Worm (Caenorhabditis elegans) whole organism, L4 larva: ENCODE data around the gene cyn-12.

Experiments
- F10B5.3 ChIP-seq: sonication (generic microtip); optimal IDR thresholded peaks from 2 replicates; lab custom pipeline; 2016; ENCODE audit warnings: mild to moderate bottlenecking, missing genetic modification characterization, missing compliant biosample characterization
- F26F4.8 ChIP-seq: fragments of 200-800 bp; sonication (Bioruptor generic); conservative IDR thresholded peaks from 2 replicates; pipeline ENCODE4 v1.3.6; 2022; ENCODE audit warnings: missing genetic modification characterization, missing compliant biosample characterization
- F37D6.2 ChIP-seq: sonication (generic microtip); optimal IDR thresholded peaks from 2 replicates; lab custom pipeline; 2016; ENCODE audit warnings: mild to moderate bottlenecking, missing genetic modification characterization, missing compliant biosample characterization
- R02D3.7 ChIP-seq: fragments of 150-350 bp; sonication (generic microtip); optimal IDR thresholded peaks from 3 replicates; lab custom pipeline; 2014; ENCODE audit warnings: missing biosample characterization, missing genetic modification characterization
- Y75B8A.6 ChIP-seq: fragments of 200-800 bp; sonication (Bioruptor generic); IDR thresholded peaks from 2 replicates; pipeline ENCODE4 v1.3.6; 2022; ENCODE audit warnings: missing genetic modification reagents, missing genetic modification characterization, missing compliant biosample characterization
- aha-1 ChIP-seq: fragments of 150-350 bp; peaks from one replicate; lab custom pipeline; 2014; ENCODE audit warnings: missing biosample characterization, missing genetic modification characterization
- ceh-44 ChIP-seq: fragments of 200-800 bp; sonication (Bioruptor generic); IDR thresholded peaks from 2 replicates; pipeline ENCODE4 v1.3.6; 2022; ENCODE audit warnings: missing genetic modification reagents, missing genetic modification characterization, missing compliant biosample characterization
- ceh-62 ChIP-seq: sonication (generic microtip); optimal IDR thresholded peaks from 2 replicates; lab custom pipeline; 2017; ENCODE audit warnings: missing biosample characterization, missing genetic modification characterization
- ceh-82 ChIP-seq: sonication (generic microtip); optimal IDR thresholded peaks from 2 replicates; lab custom pipeline; 2017; ENCODE audit warnings: missing biosample characterization, missing genetic modification characterization
- cey-2 ChIP-seq: sonication (generic microtip); optimal IDR thresholded peaks from 3 replicates; lab custom pipeline; 2017; ENCODE audit warnings: missing genetic modification characterization, mild to moderate bottlenecking, missing compliant biosample characterization, antibody characterized with exemption, borderline replicate concordance; ENCODE audit not compliant: insufficient read depth
- daf-12 ChIP-seq: fragments of 150-350 bp; optimal IDR thresholded peaks from 2 replicates; lab custom pipeline; 2014; ENCODE audit warnings: missing biosample characterization, missing genetic modification reagents, missing genetic modification characterization
- daf-16 ChIP-seq, 3 experiments: sonication (generic microtip); optimal IDR thresholded peaks; 2 replicates each; lab custom pipeline; 2016 to 2017; ENCODE audit warnings: missing genetic modification characterization in 3 of 3, missing genetic modification reagents in 3 of 3, mild to moderate bottlenecking in 2 of 3, missing compliant biosample characterization in 2 of 3, missing biosample characterization in 1 of 3, moderate library complexity in 1 of 3
- daf-8 ChIP-seq: fragments of 200-800 bp; sonication (Bioruptor generic); IDR thresholded peaks from 2 replicates; pipeline ENCODE4 v1.3.6; 2022; ENCODE audit warnings: missing genetic modification characterization, missing compliant biosample characterization
- dmd-6 ChIP-seq: fragments of 200-800 bp; sonication (Bioruptor generic); IDR thresholded peaks from 2 replicates; pipeline ENCODE4 v1.3.6; 2022; ENCODE audit warnings: missing genetic modification reagents, missing genetic modification characterization, missing compliant biosample characterization
- dve-1 ChIP-seq: sonication (generic microtip); optimal IDR thresholded peaks from 2 replicates; lab custom pipeline; 2017; ENCODE audit warnings: antibody characterized with exemption, mild to moderate bottlenecking, missing genetic modification characterization, missing compliant biosample characterization; ENCODE audit not compliant: insufficient read depth
- gei-8 ChIP-seq: fragments of 200-800 bp; sonication (Bioruptor generic); optimal IDR thresholded peaks from 2 replicates; lab custom pipeline; 2018; ENCODE audit warnings: mild to moderate bottlenecking, missing genetic modification characterization, missing compliant biosample characterization
- hlh-11 ChIP-seq: fragments of 200-800 bp; sonication (Bioruptor generic); optimal IDR thresholded peaks from 2 replicates; lab custom pipeline; 2018; ENCODE audit warnings: mild to moderate bottlenecking, missing genetic modification characterization, missing compliant biosample characterization
- lin-13 ChIP-seq: fragments of 150-350 bp; optimal IDR thresholded peaks from 2 replicates; lab custom pipeline; 2014; ENCODE audit warnings: missing biosample characterization, missing genetic modification reagents, missing genetic modification characterization
- lin-39 ChIP-seq: fragments of 150-350 bp; optimal IDR thresholded peaks from 2 replicates; lab custom pipeline; 2014; ENCODE audit warnings: missing biosample characterization, missing genetic modification reagents, missing genetic modification characterization
- lsy-2 ChIP-seq, 2 experiments: fragments of 150-350 bp in 1 of 2; sonication (generic microtip) in 1 of 2; optimal IDR thresholded peaks; 2 replicates each; lab custom pipeline; 2014 to 2017; ENCODE audit warnings: missing biosample characterization in 2 of 2, missing genetic modification characterization in 2 of 2
- madf-9 ChIP-seq: fragments of 200-800 bp; sonication (Bioruptor generic); conservative IDR thresholded peaks from 2 replicates; pipeline ENCODE4 v1.3.6; 2022; ENCODE audit warnings: missing genetic modification reagents, missing genetic modification characterization, missing compliant biosample characterization
- mdt-29 ChIP-seq: fragments of 200-800 bp; sonication (Bioruptor generic); IDR thresholded peaks from 2 replicates; pipeline ENCODE4 v1.3.6; 2022; ENCODE audit warnings: missing genetic modification reagents, missing genetic modification characterization, missing compliant biosample characterization
- mep-1 ChIP-seq: fragments of 150-350 bp; sonication (generic microtip); optimal IDR thresholded peaks from 3 replicates; lab custom pipeline; 2014; ENCODE audit warnings: missing biosample characterization, missing genetic modification characterization
- mes-2 ChIP-seq: sonication (generic microtip); optimal IDR thresholded peaks from 2 replicates; lab custom pipeline; 2016; ENCODE audit warnings: missing genotype, mild to moderate bottlenecking, missing genetic modification characterization, missing compliant biosample characterization; ENCODE audit not compliant: poor library complexity, severe bottlenecking
- mxl-2 ChIP-seq: fragments of 200-800 bp; sonication (Bioruptor generic); conservative IDR thresholded peaks from 2 replicates; pipeline ENCODE4 v1.3.6; 2022; ENCODE audit warnings: missing genetic modification reagents, missing genetic modification characterization, missing compliant biosample characterization
- nhr-111 ChIP-seq: fragments of 200-800 bp; sonication (Bioruptor generic); optimal IDR thresholded peaks from 2 replicates; lab custom pipeline; 2018; ENCODE audit warnings: mild to moderate bottlenecking, missing genetic modification characterization, missing compliant biosample characterization
- nhr-28 ChIP-seq: fragments of 150-350 bp; optimal IDR thresholded peaks from 2 replicates; lab custom pipeline; 2014; ENCODE audit warnings: missing biosample characterization, missing genetic modification characterization
- nhr-41 ChIP-seq: fragments of 200-800 bp; sonication (Bioruptor generic); IDR thresholded peaks from 2 replicates; pipeline ENCODE4 v1.3.6; 2022; ENCODE audit warnings: missing genetic modification reagents, missing genetic modification characterization, missing compliant biosample characterization
- nhr-48 ChIP-seq: sonication (generic microtip); optimal IDR thresholded peaks from 2 replicates; lab custom pipeline; 2016; ENCODE audit warnings: mild to moderate bottlenecking, missing genetic modification characterization, missing compliant biosample characterization
- pha-4 ChIP-seq, 2 experiments: fragments of 150-350 bp in 1 of 2; fragments of 200-800 bp in 1 of 2; sonication (Bioruptor generic) in 1 of 2; IDR thresholded peaks in 1 of 2; optimal IDR thresholded peaks in 1 of 2; 2 replicates each; pipeline versions ENCODE4 v1.3.6 to Lab custom; 2014 to 2022; ENCODE audit warnings: missing genetic modification characterization in 2 of 2, missing genetic modification reagents in 2 of 2, missing biosample characterization in 1 of 2, missing compliant biosample characterization in 1 of 2
- php-3 ChIP-seq: fragments of 200-800 bp; sonication (Bioruptor generic); IDR thresholded peaks from 2 replicates; pipeline ENCODE4 v1.3.6; 2022; ENCODE audit warnings: missing genetic modification reagents, missing genetic modification characterization, missing compliant biosample characterization
- skn-1 ChIP-seq: fragments of 150-350 bp; optimal IDR thresholded peaks from 2 replicates; lab custom pipeline; 2014; ENCODE audit warnings: missing biosample characterization, missing genetic modification characterization
- snpc-1.2 ChIP-seq: fragments of 200-800 bp; sonication (Bioruptor generic); IDR thresholded peaks from 2 replicates; pipeline ENCODE4 v1.3.6; 2022; ENCODE audit warnings: missing genetic modification reagents, missing genetic modification characterization, missing compliant biosample characterization
- snpc-4 ChIP-seq: fragments of 150-350 bp; optimal IDR thresholded peaks from 2 replicates; lab custom pipeline; 2014; ENCODE audit warnings: missing biosample characterization, missing genetic modification characterization
- spr-3 ChIP-seq: fragments of 200-800 bp; sonication (Bioruptor generic); optimal IDR thresholded peaks from 2 replicates; lab custom pipeline; 2018; ENCODE audit warnings: mild to moderate bottlenecking, missing genetic modification characterization, missing compliant biosample characterization
- tra-1 ChIP-seq: fragments of 200-800 bp; sonication (Bioruptor generic); IDR thresholded peaks from 2 replicates; pipeline ENCODE4 v1.3.6; 2022; ENCODE audit warnings: missing genetic modification reagents, missing genetic modification characterization, missing compliant biosample characterization
- unc-39 ChIP-seq: sonication (generic microtip); optimal IDR thresholded peaks from 2 replicates; lab custom pipeline; 2017; ENCODE audit warnings: missing biosample characterization, missing genetic modification characterization
- vab-7 ChIP-seq: fragments of 200-800 bp; sonication (Bioruptor generic); IDR thresholded peaks from 2 replicates; pipeline ENCODE4 v1.3.6; 2022; ENCODE audit warnings: missing genetic modification reagents, missing genetic modification characterization, missing compliant biosample characterization
- zfp-2 ChIP-seq: sonication (generic microtip); optimal IDR thresholded peaks from 2 replicates; lab custom pipeline; 2016; ENCODE audit warnings: mild to moderate bottlenecking, missing genetic modification characterization, missing compliant biosample characterization

Gene cyn-12

ce11 chrIV:7158161-7158560 is 25.1 kb upstream of the cyn-12 start:
- TF ChIP-seq nhr-111 = no peak
- TF ChIP-seq aha-1 (tag; lab: Kevin White, UChicago) = peak; percentile 94

ce11 chrIV:7156356-7156755 is 23.3 kb upstream of the cyn-12 start, which contains the start of gene maph-9:
maph-9 (plus strand) TSS chrIV:7156628.
- TF ChIP-seq nhr-48 (tag; lab: Kevin White, UChicago) (no peak), aha-1 (tag; lab: Kevin White, UChicago) (peak; percentile 67)

ce11 chrIV:7154356-7154755 is 21.3 kb upstream of the cyn-12 start, which contains the start of gene C34D4.2:
C34D4.2 (plus strand) TSS chrIV:7154656.
- TF ChIP-seq R02D3.7 (no peak), Y75B8A.6 (no peak), vab-7 (no peak), lsy-2 (tag; optimal IDR thresholded peaks at IDR 0.05; lab: Kevin White, UChicago) (no peak), snpc-4 (no peak), snpc-1.2 (GFP tag; lab: Robert Waterston, UW) (no peak), php-3 (GFP tag; lab: Robert Waterston, UW) (no peak)

DNA sequence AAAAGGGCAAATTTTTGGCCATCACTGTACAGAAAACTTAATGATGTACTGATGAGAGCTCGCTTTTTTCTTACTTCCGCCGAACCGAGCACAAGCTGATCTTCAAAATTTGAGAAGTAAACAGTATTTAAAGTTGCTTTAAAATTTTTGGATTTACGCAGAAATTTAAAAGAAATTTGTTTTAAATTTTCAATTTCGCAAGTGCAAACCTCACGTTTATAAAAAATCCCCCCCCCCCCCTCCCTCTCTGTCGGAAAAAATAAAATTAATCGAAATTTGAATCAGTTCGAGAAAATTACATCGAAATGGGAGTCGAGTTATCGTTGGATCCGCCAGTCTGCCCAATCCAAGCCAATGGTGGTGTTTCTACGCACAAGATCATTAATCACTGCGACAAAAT is 20.3 kb upstream of the cyn-12 start, which contains the start of gene C34D4.3:
Gene C34D4.3 (plus strand): TSS at position 301 of the 400 bp plus-strand sequence.
- TF ChIP-seq pha-4 (GFP tag; IDR thresholded peaks at IDR 0.05; lab: Robert Waterston, UW) (no peak), pha-4 (tag; optimal IDR thresholded peaks at IDR 0.05; lab: Kevin White, UChicago) (no peak), madf-9 (GFP tag; lab: Robert Waterston, UW) (no peak), aha-1 (tag; lab: Kevin White, UChicago) (peak; percentile 10)

DNA sequence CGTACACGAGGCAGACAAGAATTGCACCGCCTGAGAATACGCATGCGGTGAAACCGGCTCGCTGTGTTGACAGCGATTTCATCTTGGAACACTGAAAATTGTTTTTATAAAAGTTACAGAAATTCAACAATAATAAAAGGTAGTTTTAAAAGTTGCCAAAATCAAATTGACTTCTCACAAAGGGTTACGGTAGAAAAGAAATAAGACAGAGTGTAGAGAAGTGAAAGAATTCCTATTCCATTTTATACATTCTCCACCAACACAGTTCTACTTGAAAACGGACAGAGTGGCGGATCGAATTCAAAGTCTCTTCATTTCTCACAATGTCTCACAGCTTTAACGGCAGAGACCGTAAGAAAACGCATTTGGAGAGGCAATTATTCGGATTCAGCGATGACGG is 19.4 kb upstream of the cyn-12 start, which contains the start of gene col-113:
Gene col-113 (minus strand): TSS at position 101 of the 400 bp plus-strand sequence.
- TF ChIP-seq skn-1 = no peak
- TF ChIP-seq nhr-48 (tag; lab: Kevin White, UChicago) = no peak
- TF ChIP-seq gei-8 (GFP tag; lab: Kevin White, UChicago) = no peak
- TF ChIP-seq daf-8 (GFP tag; lab: Robert Waterston, UW) = no peak
- TF ChIP-seq daf-12 (tag; lab: Kevin White, UChicago) = no peak
- TF ChIP-seq, all 104 proteins: peak for 0

- no peak for TF ChIP-seq ceh-44 (GFP tag; lab: Robert Waterston, UW)
- no peak for TF ChIP-seq F26F4.8 (GFP tag; lab: Robert Waterston, UW)
- TF ChIP-seq F10B5.3 (tag; lab: Kevin White, UChicago) = no peak
- TF ChIP-seq ceh-82 (tag; lab: Kevin White, UChicago) = no peak
- 0 out of 2 replicates have a peak, but pooled peaks have one; percentile 15 for TF ChIP-seq dmd-6 (GFP tag; lab: Robert Waterston, UW)
- no peak for TF ChIP-seq F37D6.2 (tag; lab: Kevin White, UChicago)
- TF ChIP-seq mep-1 (tag; lab: Kevin White, UChicago) = peak; percentile 41
- no peak for TF ChIP-seq mxl-2 (GFP tag; lab: Robert Waterston, UW)
- TF ChIP-seq lin-39 (tag; lab: Kevin White, UChicago) = no peak
- TF ChIP-seq ceh-62 = no peak
- no peak for TF ChIP-seq dve-1
- no peak for TF ChIP-seq cey-2 (tag; lab: Kevin White, UChicago)
- TF ChIP-seq nhr-28 (tag; lab: Kevin White, UChicago) = peak; percentile 5
- TF ChIP-seq mes-2 (tag; lab: Kevin White, UChicago) = peak; percentile 52
- peak; percentile 27 for TF ChIP-seq lin-13 (GFP tag; lab: Kevin White, UChicago)
- no peak for TF ChIP-seq zfp-2
- TF ChIP-seq aha-1 (tag; lab: Kevin White, UChicago) = peak; percentile 56
- no peak for TF ChIP-seq nhr-41 (GFP tag; lab: Robert Waterston, UW)
- TF ChIP-seq unc-39 (tag; lab: Kevin White, UChicago) = no peak
- TF ChIP-seq hlh-11 (tag; lab: Kevin White, UChicago) = peak; percentile 25
- TF ChIP-seq mdt-29 (GFP tag; lab: Robert Waterston, UW) = no peak
- no peak for TF ChIP-seq daf-16 (GFP tag; optimal IDR thresholded peaks at IDR 0.05; lab: Kevin White, UChicago)
- peak; percentile 10 for TF ChIP-seq daf-16 (tag; optimal IDR thresholded peaks at IDR 0.05; lab: Kevin White, UChicago)
- no peak for TF ChIP-seq spr-3 (GFP tag; lab: Kevin White, UChicago)
- TF ChIP-seq lsy-2 (tag; optimal IDR thresholded peaks at IDR 0.05; lab: Kevin White, UChicago) = peak; percentile 44 to 96
- TF ChIP-seq tra-1 = no peak
Observed at ce11 chrIV:7149020-7149601, 16.1 kb upstream of the cyn-12 start, which contains the start of gene C34D4.4. C34D4.4 (plus strand) TSS chrIV:7149361.
